Worm (Caenorhabditis elegans) whole organism, young adult: ENCODE measurements around the gene Y57G11C.1131.

Experiments used
- C17E4.6 ChIP-seq: fragments of 200-800 bp; sonication (Bioruptor generic); IDR thresholded peaks from 2 replicates; pipeline ENCODE4 v1.3.6; 2022; ENCODE audit warnings: missing genetic modification reagents, missing genetic modification characterization, missing compliant biosample characterization
- F22D6.2 ChIP-seq: sonication (generic microtip); optimal IDR thresholded peaks from 2 replicates; lab custom pipeline; 2016; ENCODE audit warnings: mild to moderate bottlenecking, missing genetic modification characterization, missing compliant biosample characterization
- K11D2.4 ChIP-seq: fragments of 200-800 bp; sonication (Bioruptor generic); IDR thresholded peaks from 2 replicates; pipeline ENCODE4 v1.3.6; 2022; ENCODE audit warnings: missing genetic modification reagents, missing genetic modification characterization, missing compliant biosample characterization
- Y53G8AR.9 ChIP-seq: fragments of 200-800 bp; sonication (Bioruptor generic); conservative IDR thresholded peaks from 2 replicates; pipeline ENCODE4 v1.3.6; 2022; ENCODE audit warnings: missing genetic modification reagents, missing genetic modification characterization, missing compliant biosample characterization
- Y67H2A.10 ChIP-seq: fragments of 200-800 bp; sonication (Bioruptor generic); conservative IDR thresholded peaks from 2 replicates; pipeline ENCODE4 v1.3.6; 2022; ENCODE audit warnings: missing genetic modification reagents, missing genetic modification characterization, missing compliant biosample characterization
- Y95B8A.8 ChIP-seq: fragments of 200-800 bp; sonication (Bioruptor generic); IDR thresholded peaks from 2 replicates; pipeline ENCODE4 v1.3.6; 2022; ENCODE audit warnings: missing genetic modification reagents, missing genetic modification characterization, missing compliant biosample characterization
- aptf-3 ChIP-seq: fragments of 200-800 bp; sonication (Bioruptor generic); IDR thresholded peaks from 2 replicates; pipeline ENCODE4 v1.3.6; 2022; ENCODE audit warnings: missing genetic modification characterization, missing compliant biosample characterization
- attf-6 ChIP-seq: fragments of 200-800 bp; sonication (Bioruptor generic); IDR thresholded peaks from 2 replicates; pipeline ENCODE4 v1.3.6; 2022; ENCODE audit warnings: missing genetic modification reagents, missing genetic modification characterization, missing compliant biosample characterization
- ceh-79 ChIP-seq: sonication (generic microtip); optimal IDR thresholded peaks from 2 replicates; lab custom pipeline; 2017; ENCODE audit warnings: mild to moderate bottlenecking, missing genetic modification characterization, missing compliant biosample characterization
- gei-17 ChIP-seq: fragments of 200-800 bp; sonication (Bioruptor generic); optimal IDR thresholded peaks from 2 replicates; lab custom pipeline; 2018; ENCODE audit warnings: mild to moderate bottlenecking, missing genetic modification characterization, missing compliant biosample characterization
- lin-26 ChIP-seq: fragments of 200-800 bp; sonication (Bioruptor generic); IDR thresholded peaks from 2 replicates; pipeline ENCODE4 v1.3.6; 2022; ENCODE audit warnings: missing genetic modification reagents, missing genetic modification characterization, missing compliant biosample characterization
- lin-40 ChIP-seq: sonication (generic microtip); optimal IDR thresholded peaks from 2 replicates; lab custom pipeline; 2016; ENCODE audit warnings: missing genetic modification characterization, mild to moderate bottlenecking, missing compliant biosample characterization, missing genotype, missing genetic modification reagents
- lsl-1 ChIP-seq: fragments of 200-800 bp; sonication (Bioruptor generic); optimal IDR thresholded peaks from 2 replicates; lab custom pipeline; 2018; ENCODE audit warnings: mild to moderate bottlenecking, missing genetic modification characterization, moderate library complexity, missing compliant biosample characterization
- madf-3 ChIP-seq: fragments of 200-800 bp; sonication (Bioruptor generic); IDR thresholded peaks from 2 replicates; pipeline ENCODE4 v1.3.6; 2022; ENCODE audit warnings: missing genetic modification reagents, missing genetic modification characterization, missing compliant biosample characterization
- pha-4 ChIP-seq: fragments of 150-350 bp; sonication (generic microtip); optimal IDR thresholded peaks from 2 replicates; lab custom pipeline; 2014; ENCODE audit warnings: missing biosample characterization, missing genetic modification reagents, missing genetic modification characterization
- snpc-4 ChIP-seq, 5 experiments: fragments of 150-350 bp in 1 of 5; sonication (generic microtip) in 4 of 5; optimal IDR thresholded peaks; 2 replicates each; lab custom pipeline; 2014 to 2018; ENCODE audit warnings: missing genetic modification characterization in 5 of 5, missing biosample characterization in 3 of 5, antibody characterized with exemption in 2 of 5, mild to moderate bottlenecking in 2 of 5, missing compliant biosample characterization in 2 of 5, missing genotype in 2 of 5, moderate library complexity in 2 of 5, missing genetic modification reagents in 1 of 5
- tbx-9 ChIP-seq: sonication (generic microtip); optimal IDR thresholded peaks from 2 replicates; lab custom pipeline; 2016; ENCODE audit warnings: borderline replicate concordance, missing genetic modification characterization, inconsistent platforms, missing compliant biosample characterization
- tlf-1 ChIP-seq: fragments of 200-800 bp; sonication (Bioruptor generic); optimal IDR thresholded peaks from 2 replicates; lab custom pipeline; 2018; ENCODE audit warnings: mild to moderate bottlenecking, missing genetic modification characterization, missing compliant biosample characterization

Gene Y57G11C.1131

DNA sequence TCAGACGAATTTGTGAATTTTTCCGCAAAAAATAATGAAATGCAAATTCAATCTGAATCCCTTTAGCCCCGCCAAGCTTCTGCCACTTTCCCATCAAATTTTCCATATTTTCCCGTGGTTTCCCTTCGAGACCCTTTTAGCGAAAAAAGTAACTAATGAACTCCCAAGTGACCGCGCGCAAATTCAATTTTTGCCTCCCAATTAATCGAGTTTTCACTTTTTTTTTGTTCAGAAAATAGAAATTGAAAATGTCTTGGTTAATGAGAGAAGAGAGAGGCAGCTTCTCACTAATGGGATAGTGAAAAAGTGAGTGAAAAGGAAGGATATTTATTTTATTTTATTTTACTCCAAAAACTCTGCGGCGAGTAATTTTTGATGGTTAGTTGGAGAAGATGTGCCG, 27.3 kb downstream of the Y57G11C.1131 start:
- TF ChIP-seq C17E4.6 (GFP tag; lab: Robert Waterston, UW) = no peak
- no peak for TF ChIP-seq Y95B8A.8

DNA sequence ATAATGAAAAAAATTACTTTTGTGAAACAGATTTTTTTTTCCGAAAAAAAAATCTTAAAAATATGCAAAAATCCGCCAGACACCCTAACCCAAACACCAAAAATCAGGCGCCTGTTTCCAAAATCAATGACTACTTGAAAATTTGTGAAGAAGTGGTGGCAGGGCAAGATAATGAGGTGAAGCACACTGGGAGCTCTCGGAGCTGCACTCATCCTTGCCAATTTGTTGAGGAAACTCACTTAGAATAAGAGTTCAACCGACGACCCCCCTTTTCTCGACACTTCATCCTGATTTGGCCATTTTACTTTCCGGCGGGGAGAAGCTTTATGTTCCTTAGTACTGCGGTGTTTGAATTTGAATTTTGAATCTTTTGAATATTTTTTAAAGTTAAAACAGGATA, 45.4 kb downstream of the Y57G11C.1131 start:
- TF ChIP-seq lin-26 (GFP tag; lab: Robert Waterston, UW) = no peak
- TF ChIP-seq lin-40 (tag; lab: Kevin White, UChicago) = no peak

DNA sequence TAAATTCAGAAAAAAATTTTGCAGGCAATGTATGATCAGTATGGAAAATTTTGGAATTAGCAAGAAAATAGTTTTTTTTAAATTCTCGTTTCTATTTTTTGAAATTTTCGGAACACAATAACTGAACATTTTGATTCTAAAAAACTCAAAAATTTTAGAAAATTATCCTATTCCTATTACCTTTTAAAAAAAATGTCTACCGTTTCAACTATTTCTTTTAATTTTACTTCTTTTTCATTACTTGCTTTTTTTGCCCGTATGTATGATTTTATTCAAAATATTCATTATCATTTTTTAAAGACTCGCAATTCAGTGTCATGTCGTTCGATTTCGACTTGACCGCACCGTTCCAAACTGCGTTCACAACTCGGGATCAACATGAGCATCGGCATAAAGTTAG, 48.5 kb downstream of the Y57G11C.1131 start, which contains the start of gene atln-2:
atln-2 (plus strand) TSS at position 301 of the 400 bp plus-strand sequence.
- TF ChIP-seq attf-6 (GFP tag; lab: Robert Waterston, UW) (0 out of 2 replicates have a peak, but pooled peaks have one; percentile 6), Y67H2A.10 (no peak), snpc-4 (GFP tag; optimal IDR thresholded peaks at IDR 0.05; lab: Kevin White, UChicago) (no peak), snpc-4 (tag; optimal IDR thresholded peaks at IDR 0.05; lab: Kevin White, UChicago) (peak in 1 of 4 experiments; percentile 44), aptf-3 (GFP tag; lab: Robert Waterston, UW) (no peak), madf-3 (no peak), Y53G8AR.9 (GFP tag; lab: Robert Waterston, UW) (no peak), K11D2.4 (GFP tag; lab: Robert Waterston, UW) (no peak), ceh-79 (no peak), tlf-1 (no peak), F22D6.2 (tag; lab: Kevin White, UChicago) (no peak), tbx-9 (tag; lab: Kevin White, UChicago) (no peak), pha-4 (tag; lab: Kevin White, UChicago) (no peak), gei-17 (no peak), lsl-1 (GFP tag; lab: Kevin White, UChicago) (no peak)
